Worm (Caenorhabditis elegans): ENCODE measurements around the gene hadb-1.

hadb-1 gene

DNA sequence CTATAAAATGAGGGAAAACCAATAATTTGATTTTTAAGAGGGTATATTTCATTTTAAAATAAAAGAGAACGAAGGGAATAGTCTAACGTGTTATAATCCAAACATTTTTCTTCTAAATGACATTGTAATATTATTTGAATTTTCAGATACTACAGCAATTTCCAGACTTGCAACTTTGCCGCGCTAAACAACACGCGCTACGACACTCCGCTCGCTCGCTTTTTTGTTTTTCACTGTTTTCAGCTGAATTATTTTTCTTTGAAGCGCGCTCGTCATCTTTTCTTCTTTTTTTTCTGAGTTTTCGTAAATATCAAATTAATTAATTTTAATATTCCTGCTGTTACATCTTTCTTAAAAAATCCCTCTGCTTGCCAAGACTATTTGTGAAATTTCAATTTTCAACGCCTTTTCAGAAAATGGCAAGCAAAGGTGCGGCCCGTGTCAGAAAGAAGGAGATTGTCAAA lies 29.0 kb upstream of the hadb-1 start, which contains the start of gene mrpl-11:
Gene mrpl-11 (plus strand): TSS at position 414 of the 464 bp plus-strand sequence.
- TF ChIP-seq gmeb-2 (tag; optimal IDR thresholded peaks at IDR 0.05), result no peak
- TF ChIP-seq hlh-8 (tag; optimal IDR thresholded peaks at IDR 0.05), result no peak
- TF ChIP-seq ceh-6 (GFP tag; optimal IDR thresholded peaks at IDR 0.05), result no peak
- no peak for TF ChIP-seq fkh-10 (GFP tag; optimal IDR thresholded peaks at IDR 0.05)
- no peak for TF ChIP-seq ama-1 (optimal IDR thresholded peaks at IDR 0.05)
- no peak for TF ChIP-seq ceh-19 (GFP tag; optimal IDR thresholded peaks at IDR 0.05)
- no peak for TF ChIP-seq pha-2 (tag; optimal IDR thresholded peaks at IDR 0.05)
- no peak for TF ChIP-seq F13H6.1 (tag; optimal IDR thresholded peaks at IDR 0.05)
- TF ChIP-seq lim-6 (tag; optimal IDR thresholded peaks at IDR 0.05), result no peak

DNA sequence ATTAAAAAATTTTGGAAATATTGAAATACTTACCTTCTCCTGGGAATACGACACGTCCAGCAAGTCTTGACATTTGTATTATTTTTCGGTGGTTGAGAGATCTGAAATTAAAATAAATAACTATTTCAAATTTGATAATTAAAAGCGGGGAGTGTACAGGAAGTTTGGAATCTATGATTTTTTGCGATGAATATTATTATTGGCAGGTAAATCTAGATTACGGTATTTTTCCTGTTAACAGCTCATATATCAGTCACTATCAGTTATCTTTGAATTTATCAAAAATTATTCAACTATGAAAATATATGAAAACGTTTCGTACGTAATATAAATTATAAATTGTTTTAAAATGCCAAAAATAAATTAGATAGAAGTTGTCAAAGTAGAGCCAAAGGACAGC lies 27.8 kb upstream of the hadb-1 start, which contains the start of gene B0303.14:
Gene B0303.14 (minus strand): TSS at position 101 of the 400 bp plus-strand sequence.
- no peak for TF ChIP-seq pha-2 (tag; optimal IDR thresholded peaks at IDR 0.05)
- TF ChIP-seq sox-2 (GFP tag; IDR thresholded peaks at IDR 0.05), result no peak
- no peak for TF ChIP-seq K02D7.2 (tag; optimal IDR thresholded peaks at IDR 0.05)
- TF ChIP-seq pros-1 (tag; optimal IDR thresholded peaks at IDR 0.05), result no peak
- TF ChIP-seq lin-11 (tag; optimal IDR thresholded peaks at IDR 0.05), result no peak
- TF ChIP-seq ets-4 (tag; optimal IDR thresholded peaks at IDR 0.05), result no peak
- no peak for TF ChIP-seq tbx-2 (tag; optimal IDR thresholded peaks at IDR 0.05)
- TF ChIP-seq elt-2 (tag; optimal IDR thresholded peaks at IDR 0.05), result no peak
- no peak for TF ChIP-seq K09A11.1 (tag; optimal IDR thresholded peaks at IDR 0.05; ENCODE audit: insufficient read depth)

- no peak for TF ChIP-seq sox-2 (GFP tag; IDR thresholded peaks at IDR 0.05)
- no peak for TF ChIP-seq C38D4.7 (GFP tag; optimal IDR thresholded peaks at IDR 0.05)
- TF ChIP-seq sox-4 (tag; optimal IDR thresholded peaks at IDR 0.05), result no peak
- TF ChIP-seq elt-4 (tag; optimal IDR thresholded peaks at IDR 0.05), result no peak
- TF ChIP-seq mec-3 (tag; optimal IDR thresholded peaks at IDR 0.05; ENCODE audit: borderline replicate concordance), result no peak
These were observed 24.7 kb upstream of the hadb-1 start for ce11 chrIII:8712968-8713367.

DNA sequence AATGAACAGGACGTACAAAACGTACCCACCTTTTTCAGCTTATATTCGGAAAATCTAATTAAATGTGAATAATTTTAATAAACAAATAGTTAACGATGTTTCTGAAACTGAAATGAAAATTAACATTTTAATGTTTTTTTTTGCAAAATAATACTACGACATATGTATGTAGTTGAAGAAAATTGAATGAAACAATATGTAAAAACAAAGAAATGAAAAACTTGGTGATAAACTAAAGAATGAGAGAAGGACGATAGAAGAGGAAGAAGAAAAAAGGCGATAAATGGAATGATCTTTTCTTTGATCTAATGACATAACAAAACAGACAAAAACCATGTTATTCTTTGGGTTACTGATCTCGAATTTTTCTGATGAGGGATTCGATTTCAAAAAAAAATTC lies 22.0 kb upstream of the hadb-1 start, which contains the start of gene B0303.11:
Gene B0303.11 (minus strand): TSS at position 101 of the 400 bp plus-strand sequence.
- TF ChIP-seq fkh-10 (GFP tag; optimal IDR thresholded peaks at IDR 0.05), result no peak
- TF ChIP-seq zip-5 (tag; optimal IDR thresholded peaks at IDR 0.05), result no peak
- no peak for TF ChIP-seq nhr-232 (tag; optimal IDR thresholded peaks at IDR 0.05)
- TF ChIP-seq ceh-22 (tag; optimal IDR thresholded peaks at IDR 0.05), result no peak
- TF ChIP-seq eyg-1 (tag; optimal IDR thresholded peaks at IDR 0.05), result no peak
- no peak for TF ChIP-seq pros-1 (tag; optimal IDR thresholded peaks at IDR 0.05)
- no peak for TF ChIP-seq ceh-14 (tag; optimal IDR thresholded peaks at IDR 0.05)
- TF ChIP-seq ceh-2 (tag; optimal IDR thresholded peaks at IDR 0.05), result no peak
- TF ChIP-seq sox-2 (GFP tag; IDR thresholded peaks at IDR 0.05), result no peak
- no peak for TF ChIP-seq syd-9 (tag; optimal IDR thresholded peaks at IDR 0.05)

DNA sequence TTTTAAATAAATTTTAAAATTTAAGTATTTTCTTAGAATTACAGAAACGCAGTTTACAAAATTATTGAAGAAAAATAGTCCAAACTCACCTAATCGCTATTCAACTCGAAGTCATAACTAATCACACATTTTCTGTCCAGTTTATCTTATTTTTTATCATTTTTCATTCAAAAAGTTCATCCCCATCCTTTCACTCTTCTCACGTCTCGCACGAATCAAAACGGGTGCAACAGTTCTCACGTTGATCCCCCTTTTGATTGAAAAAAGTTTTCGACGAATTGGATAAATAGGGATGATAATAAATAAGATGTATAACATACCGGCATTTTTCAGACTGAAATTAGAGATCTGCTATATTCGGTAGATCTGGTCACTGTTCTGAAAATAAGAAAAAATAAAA lies 21.4 kb upstream of the hadb-1 start:
- TF ChIP-seq lim-6 (tag; optimal IDR thresholded peaks at IDR 0.05) (no peak), ets-4 (tag; optimal IDR thresholded peaks at IDR 0.05) (no peak), ceh-30 (tag; optimal IDR thresholded peaks at IDR 0.05) (no peak), K09A11.1 (tag; optimal IDR thresholded peaks at IDR 0.05; ENCODE audit: insufficient read depth) (no peak), ceh-9 (tag; optimal IDR thresholded peaks at IDR 0.05) (no peak), hlh-6 (tag; optimal IDR thresholded peaks at IDR 0.05) (no peak), fax-1 (tag; optimal IDR thresholded peaks at IDR 0.05) (no peak), che-1 (tag; optimal IDR thresholded peaks at IDR 0.05) (no peak), ceh-34 (tag; optimal IDR thresholded peaks at IDR 0.05) (no peak), sdc-2 (tag; optimal IDR thresholded peaks at IDR 0.05) (no peak), Y22D7AL.16 (tag; optimal IDR thresholded peaks at IDR 0.05) (no peak), eyg-1 (tag; optimal IDR thresholded peaks at IDR 0.05) (no peak), T23F11.4 (GFP tag; optimal IDR thresholded peaks at IDR 0.05) (no peak), C08G9.2 (tag; optimal IDR thresholded peaks at IDR 0.05) (no peak), sox-2 (GFP tag; IDR thresholded peaks at IDR 0.05) (no peak), nhr-232 (tag; optimal IDR thresholded peaks at IDR 0.05) (no peak), unc-55 (GFP tag; optimal IDR thresholded peaks at IDR 0.05) (no peak), hlh-13 (GFP tag; optimal IDR thresholded peaks at IDR 0.05) (no peak)
